Fruit fly (Drosophila melanogaster) whole organism, prepupa: Measurements from ENCODE around the gene dlp.

Source experiments
- Blimp-1 ChIP-seq: fragments of 200-800 bp; sonication (Bioruptor generic); optimal IDR thresholded peaks from 3 replicates; lab custom pipeline; 2017; ENCODE audit warnings: missing biosample characterization, missing genetic modification characterization, mild to moderate bottlenecking, moderate library complexity, missing genetic modification reagents
- CG10631 ChIP-seq: fragments of 200-800 bp; sonication (Bioruptor generic); optimal IDR thresholded peaks from 2 replicates; lab custom pipeline; 2016; ENCODE audit warnings: missing biosample characterization, missing genetic modification characterization
- CG10669 ChIP-seq: fragments of 200-800 bp; sonication (Bioruptor generic); optimal IDR thresholded peaks from 3 replicates; lab custom pipeline; 2018; ENCODE audit warnings: missing biosample characterization, mild to moderate bottlenecking, missing genetic modification characterization, moderate library complexity
- CG11294 ChIP-seq: fragments of 200-800 bp; sonication (Bioruptor generic); IDR thresholded peaks from 2 replicates; pipeline ENCODE4 v1.3.6; 2022; ENCODE audit warnings: missing biosample characterization, missing genetic modification characterization
- CG11762 ChIP-seq: fragments of 200-800 bp; sonication (Bioruptor generic); optimal IDR thresholded peaks from 3 replicates; lab custom pipeline; 2016; ENCODE audit warnings: missing biosample characterization, missing genetic modification characterization; ENCODE audit not compliant: insufficient read depth
- CG15336 ChIP-seq: fragments of 200-800 bp; sonication (Bioruptor generic); IDR thresholded peaks from 2 replicates; pipeline ENCODE4 v1.3.6; 2022; ENCODE audit warnings: missing biosample characterization, missing genetic modification characterization
- CG16779 ChIP-seq: fragments of 200-800 bp; sonication (Bioruptor generic); optimal IDR thresholded peaks from 3 replicates; lab custom pipeline; 2017; ENCODE audit warnings: missing biosample characterization, mild to moderate bottlenecking, missing genetic modification characterization
- CG31627 ChIP-seq: fragments of 200-800 bp; sonication (Bioruptor generic); optimal IDR thresholded peaks from 3 replicates; lab custom pipeline; 2016; ENCODE audit warnings: missing biosample characterization, missing genetic modification characterization
- CG32006 ChIP-seq: fragments of 200-800 bp; sonication (Bioruptor generic); optimal IDR thresholded peaks from 3 replicates; lab custom pipeline; 2017; ENCODE audit warnings: missing biosample characterization, mild to moderate bottlenecking, missing genetic modification characterization
- CG34406 ChIP-seq: fragments of 200-800 bp; sonication (Bioruptor generic); optimal IDR thresholded peaks from 3 replicates; lab custom pipeline; 2016; ENCODE audit warnings: missing biosample characterization, missing genetic modification characterization
- CG4318 ChIP-seq: fragments of 200-800 bp; sonication (Bioruptor generic); optimal IDR thresholded peaks from 3 replicates; lab custom pipeline; 2017; ENCODE audit warnings: missing biosample characterization, mild to moderate bottlenecking, missing genetic modification characterization
- CG6163 ChIP-seq: fragments of 200-800 bp; sonication (Bioruptor generic); IDR thresholded peaks from 3 replicates; pipeline ENCODE4 v1.3.6; 2022; ENCODE audit warnings: missing biosample characterization, missing genetic modification characterization
- CG6792 ChIP-seq: fragments of 200-800 bp; sonication (Bioruptor generic); optimal IDR thresholded peaks from 3 replicates; lab custom pipeline; 2016; ENCODE audit warnings: missing biosample characterization, missing genetic modification characterization
- CG6808 ChIP-seq: fragments of 200-800 bp; sonication (Bioruptor generic); optimal IDR thresholded peaks from 3 replicates; lab custom pipeline; 2017; ENCODE audit warnings: missing biosample characterization, missing genetic modification characterization, mild to moderate bottlenecking, moderate library complexity, missing genetic modification reagents
- CG6854 ChIP-seq: fragments of 200-800 bp; sonication (Bioruptor generic); optimal IDR thresholded peaks from 2 replicates; lab custom pipeline; 2017; ENCODE audit warnings: missing biosample characterization, mild to moderate bottlenecking, missing genetic modification characterization
- CG7368 ChIP-seq: fragments of 200-800 bp; sonication (Bioruptor generic); optimal IDR thresholded peaks from 3 replicates; lab custom pipeline; 2016; ENCODE audit warnings: missing biosample characterization, missing genetic modification characterization
- CG8119 ChIP-seq: fragments of 200-800 bp; sonication (Bioruptor generic); IDR thresholded peaks from 3 replicates; pipeline ENCODE4 v1.3.6; 2022; ENCODE audit warnings: missing biosample characterization, missing genetic modification characterization
- CG8319 ChIP-seq: fragments of 200-800 bp; sonication (Bioruptor generic); optimal IDR thresholded peaks from 3 replicates; lab custom pipeline; 2016; ENCODE audit warnings: missing biosample characterization, missing genetic modification characterization
- Eip75B ChIP-seq: fragments of 200-800 bp; sonication (Bioruptor generic); optimal IDR thresholded peaks from 3 replicates; lab custom pipeline; 2016; ENCODE audit warnings: missing biosample characterization, missing genetic modification characterization
- Eip78C ChIP-seq: fragments of 200-800 bp; sonication (Bioruptor generic); peaks from one replicate; lab custom pipeline; 2016; ENCODE audit warnings: missing biosample characterization, missing genetic modification characterization
- Eip93F ChIP-seq: fragments of 200-800 bp; sonication (Bioruptor generic); optimal IDR thresholded peaks from 2 replicates; lab custom pipeline; 2016; ENCODE audit warnings: missing biosample characterization, mild to moderate bottlenecking, missing genetic modification characterization
- Ets21C ChIP-seq: fragments of 200-800 bp; sonication (Bioruptor generic); optimal IDR thresholded peaks from 3 replicates; lab custom pipeline; 2016; ENCODE audit warnings: missing biosample characterization, missing genetic modification characterization
- Ets96B ChIP-seq: fragments of 200-800 bp; optimal IDR thresholded peaks from 2 replicates; lab custom pipeline; 2019; ENCODE audit warnings: missing biosample characterization, mild to moderate bottlenecking, missing genetic modification characterization, moderate library complexity
- Gug ChIP-seq: fragments of 200-800 bp; sonication (Bioruptor generic); IDR thresholded peaks from 2 replicates; pipeline ENCODE4 v1.3.6; 2022; ENCODE audit warnings: missing biosample characterization, missing genetic modification characterization
- Hr4 ChIP-seq: fragments of 200-800 bp; sonication (Bioruptor generic); optimal IDR thresholded peaks from 3 replicates; lab custom pipeline; 2016; ENCODE audit warnings: missing biosample characterization, missing genetic modification characterization
- Lpt ChIP-seq: fragments of 200-800 bp; sonication (Bioruptor generic); optimal IDR thresholded peaks from 3 replicates; lab custom pipeline; 2016; ENCODE audit warnings: missing biosample characterization, missing genetic modification characterization
- Met ChIP-seq: fragments of 200-800 bp; sonication (Bioruptor generic); optimal IDR thresholded peaks from 3 replicates; lab custom pipeline; 2016; ENCODE audit warnings: missing biosample characterization, missing genetic modification characterization
- Sox102F ChIP-seq: fragments of 200-800 bp; sonication (Bioruptor generic); optimal IDR thresholded peaks from 2 replicates; lab custom pipeline; 2016; ENCODE audit warnings: missing biosample characterization, mild to moderate bottlenecking, missing genetic modification characterization
- Sox14 ChIP-seq: fragments of 200-800 bp; sonication (Bioruptor generic); optimal IDR thresholded peaks from 3 replicates; lab custom pipeline; 2016; ENCODE audit warnings: missing biosample characterization, missing genetic modification characterization
- Sox15 ChIP-seq: fragments of 200-800 bp; sonication (Bioruptor generic); optimal IDR thresholded peaks from 3 replicates; lab custom pipeline; 2016; ENCODE audit warnings: missing biosample characterization, missing genetic modification characterization
- achi ChIP-seq: fragments of 200-800 bp; sonication (Bioruptor generic); optimal IDR thresholded peaks from 3 replicates; lab custom pipeline; 2016; ENCODE audit warnings: missing biosample characterization, missing genetic modification characterization
- acj6 ChIP-seq: fragments of 200-800 bp; sonication (Bioruptor generic); optimal IDR thresholded peaks from 3 replicates; lab custom pipeline; 2016; ENCODE audit warnings: missing biosample characterization, missing genetic modification characterization
- cyc ChIP-seq: fragments of 200-800 bp; sonication (Bioruptor generic); optimal IDR thresholded peaks from 3 replicates; lab custom pipeline; 2016; ENCODE audit warnings: missing biosample characterization, missing genetic modification characterization
- dac ChIP-seq: fragments of 200-800 bp; sonication (Bioruptor generic); optimal IDR thresholded peaks from 2 replicates; lab custom pipeline; 2017; ENCODE audit warnings: missing biosample characterization, mild to moderate bottlenecking, missing genetic modification characterization
- eg ChIP-seq: fragments of 200-800 bp; sonication (Bioruptor generic); IDR thresholded peaks from 3 replicates; pipeline ENCODE4 v1.3.6; 2022; ENCODE audit warnings: missing biosample characterization, missing genetic modification characterization
- esn ChIP-seq: fragments of 200-800 bp; sonication (Bioruptor generic); optimal IDR thresholded peaks from 2 replicates; lab custom pipeline; 2016; ENCODE audit warnings: missing biosample characterization, mild to moderate bottlenecking, missing genetic modification characterization, moderate library complexity
- fd59A ChIP-seq: fragments of 200-800 bp; sonication (Bioruptor generic); optimal IDR thresholded peaks from 2 replicates; lab custom pipeline; 2017; ENCODE audit warnings: missing biosample characterization, mild to moderate bottlenecking, missing genetic modification characterization, missing genetic modification reagents
- fd85E ChIP-seq: fragments of 200-800 bp; sonication (Bioruptor generic); optimal IDR thresholded peaks from 3 replicates; lab custom pipeline; 2016; ENCODE audit warnings: missing biosample characterization, missing genetic modification characterization
- fkh ChIP-seq: fragments of 200-800 bp; sonication (Bioruptor generic); optimal IDR thresholded peaks from 3 replicates; lab custom pipeline; 2017; ENCODE audit warnings: missing biosample characterization, mild to moderate bottlenecking, missing genetic modification characterization, moderate library complexity
- pdm3 ChIP-seq: fragments of 200-800 bp; sonication (Bioruptor generic); optimal IDR thresholded peaks from 3 replicates; lab custom pipeline; 2016; ENCODE audit warnings: missing biosample characterization, missing genetic modification characterization
- spab ChIP-seq: fragments of 200-800 bp; sonication (Bioruptor generic); optimal IDR thresholded peaks from 2 replicates; lab custom pipeline; 2017; ENCODE audit warnings: missing biosample characterization, mild to moderate bottlenecking, missing genetic modification characterization, missing genetic modification reagents
- ss ChIP-seq, 2 experiments: fragments of 200-800 bp; sonication (Bioruptor generic); optimal IDR thresholded peaks; 2 replicates in 1 of 2; 3 replicates in 1 of 2; lab custom pipeline; 2017 to 2018; ENCODE audit warnings: mild to moderate bottlenecking in 2 of 2, missing biosample characterization in 2 of 2, missing genetic modification characterization in 2 of 2, moderate library complexity in 1 of 2
- topi ChIP-seq: fragments of 200-800 bp; sonication (Bioruptor generic); optimal IDR thresholded peaks from 3 replicates; lab custom pipeline; 2016; ENCODE audit warnings: missing biosample characterization, missing genetic modification characterization
- vri ChIP-seq: fragments of 200-800 bp; sonication (Bioruptor generic); optimal IDR thresholded peaks from 3 replicates; lab custom pipeline; 2016; ENCODE audit warnings: missing biosample characterization, mild to moderate bottlenecking, missing genetic modification characterization

dlp gene

dm6 chr3L:14634773-14635563, 2.6 kb downstream of the dlp start (continued):
- TF ChIP-seq CG10631 (peak; percentile 77), CG16779 (peak; percentile 21), eg (0 out of 3 replicates have a peak, but pooled peaks have one; percentile 31), Hr4 (GFP tag; lab: Kevin White, UChicago) (peak; percentile 7), esn (GFP tag; lab: Kevin White, UChicago) (peak; percentile 92), Blimp-1 (GFP tag; lab: Kevin White, UChicago) (peak; percentile 57), Eip78C (GFP tag; lab: Kevin White, UChicago) (peak; percentile 96), CG8119 (peak; percentile 49; the same call in 2 of the 3 replicates), CG32006 (peak; percentile 42), Eip93F (GFP tag; lab: Kevin White, UChicago) (peak; percentile 39), Sox102F (GFP tag; lab: Kevin White, UChicago) (peak; percentile 71), CG6792 (peak; percentile 78), fd59A (GFP tag; lab: Kevin White, UChicago) (peak; percentile 76), CG11294 (GFP tag; lab: Robert Waterston, UW) (no peak), Met (GFP tag; lab: Kevin White, UChicago) (peak; percentile 86), acj6 (GFP tag; lab: Kevin White, UChicago) (peak; percentile 83), CG6808 (GFP tag; lab: Kevin White, UChicago) (peak; percentile 84), CG6854 (GFP tag; lab: Kevin White, UChicago) (peak; percentile 35), vri (GFP tag; lab: Kevin White, UChicago) (peak; percentile 58), CG31627 (GFP tag; lab: Kevin White, UChicago) (peak; percentile 69), CG34406 (GFP tag; lab: Kevin White, UChicago) (peak; percentile 87), Lpt (peak; percentile 43), fkh (GFP tag; lab: Kevin White, UChicago) (peak; percentile 64), CG7368 (GFP tag; lab: Kevin White, UChicago) (peak; percentile 66), Gug (no peak), Sox14 (GFP tag; lab: Kevin White, UChicago) (peak; percentile 65), Sox15 (GFP tag; lab: Kevin White, UChicago) (peak; percentile 74), Eip75B (GFP tag; lab: Kevin White, UChicago) (peak; percentile 72)
- TF ChIP-seq, all 60 proteins: peak for 53

dm6 chr3L:14635564-14635937, 3.1 kb downstream of the dlp start:
- no peak for TF ChIP-seq achi (GFP tag; lab: Kevin White, UChicago)
- TF ChIP-seq spab (GFP tag; lab: Kevin White, UChicago), result no peak
- TF ChIP-seq pdm3 (GFP tag; lab: Kevin White, UChicago), result no peak
- TF ChIP-seq CG6163, result no peak
- TF ChIP-seq, all 60 proteins: peak for 0

- TF ChIP-seq CG8319 (GFP tag; lab: Kevin White, UChicago) (peak; percentile 88), Blimp-1 (GFP tag; lab: Kevin White, UChicago) (peak; percentile 79), dac (GFP tag; lab: Kevin White, UChicago) (peak; percentile 82), Eip78C (GFP tag; lab: Kevin White, UChicago) (peak; percentile 98), Ets21C (GFP tag; lab: Kevin White, UChicago) (peak; percentile 72), cyc (GFP tag; lab: Kevin White, UChicago) (peak; percentile 90), esn (GFP tag; lab: Kevin White, UChicago) (peak; percentile 94), CG10631 (peak; percentile 95), Ets96B (tag; lab: Kevin White, UChicago) (peak; percentile 92), CG15336 (GFP tag; lab: Robert Waterston, UW) (peak; percentile 91), fkh (GFP tag; lab: Kevin White, UChicago) (no peak), eg (peak; percentile 93), CG6854 (GFP tag; lab: Kevin White, UChicago) (peak; percentile 84), CG11762 (GFP tag; lab: Kevin White, UChicago) (peak; percentile 87), Eip75B (GFP tag; lab: Kevin White, UChicago) (peak; percentile 95), acj6 (GFP tag; lab: Kevin White, UChicago) (peak; percentile 91), Hr4 (GFP tag; lab: Kevin White, UChicago) (peak; percentile 90), spab (GFP tag; lab: Kevin White, UChicago) (peak; percentile 93), CG31627 (GFP tag; lab: Kevin White, UChicago) (peak; percentile 85), Gug (peak; percentile 88), fd85E (GFP tag; lab: Kevin White, UChicago) (peak; percentile 80), Sox102F (GFP tag; lab: Kevin White, UChicago) (peak; percentile 90), CG4318 (GFP tag; lab: Kevin White, UChicago) (peak; percentile 87), CG10669 (GFP tag; lab: Kevin White, UChicago) (peak; percentile 92), ss (GFP tag; optimal IDR thresholded peaks at IDR 0.05; lab: Kevin White, UChicago) (peak; percentile 89 to 91), topi (GFP tag; lab: Kevin White, UChicago) (peak; percentile 92), CG6792 (peak; percentile 94)
Observed at dm6 chr3L:14636740-14637189, 4.4 kb downstream of the dlp start.
